Worm (Caenorhabditis elegans): ENCODE results near the gene K09E4.4.
"Not testable (repeated sequence)": the region's sequence is repeated elsewhere in the genome, so short reads cannot be mapped to it uniquely, and the experiment has no call there.

The K09E4.4 gene

DNA sequence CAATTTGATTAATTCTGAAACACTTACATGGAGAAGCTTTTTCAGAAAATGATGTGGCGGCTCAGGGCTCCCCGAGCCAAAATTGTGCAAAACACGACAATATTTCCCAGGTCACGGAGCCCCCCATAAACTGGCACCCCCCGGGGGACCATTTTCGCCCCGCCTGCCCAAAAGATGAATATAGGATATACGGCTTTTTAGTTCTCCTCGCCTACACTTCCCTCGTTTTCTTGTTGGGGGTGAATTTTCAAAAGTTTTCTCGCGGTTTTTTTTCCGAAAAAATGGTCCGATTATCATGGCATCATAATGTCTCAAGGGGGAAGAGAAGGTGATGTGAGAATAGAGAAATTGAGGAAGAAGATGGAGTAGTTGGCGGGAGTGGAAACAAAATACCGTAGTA lies at the start of gene K09E4.4:
Gene K09E4.4 (minus strand): TSS at position 101 of the 400 bp plus-strand sequence.
- no peak for TF ChIP-seq W03F9.2 (tag; optimal IDR thresholded peaks at IDR 0.05)
- TF ChIP-seq him-1 (tag; optimal IDR thresholded peaks at IDR 0.05): no peak
- no peak for TF ChIP-seq dao-5 (tag; optimal IDR thresholded peaks at IDR 0.05)

DNA sequence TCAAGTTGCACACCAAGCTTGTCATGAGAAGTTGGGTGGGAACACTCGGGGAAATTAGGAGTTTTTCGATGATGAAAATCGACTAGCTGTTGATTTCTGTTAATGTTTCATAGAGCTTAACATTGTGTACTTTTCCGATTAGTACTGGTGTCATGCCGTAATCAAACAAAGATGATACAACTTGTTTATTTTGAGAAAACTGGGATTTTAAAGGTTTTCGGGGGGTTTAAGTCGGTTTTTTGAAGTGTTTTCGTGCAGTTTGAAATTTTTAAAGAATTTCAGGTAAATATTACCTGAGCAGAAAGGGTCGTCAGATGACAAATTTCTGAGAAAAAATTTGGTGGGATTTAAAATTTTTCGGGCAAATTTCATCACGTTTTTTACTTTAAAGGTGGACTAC lies 49.6 kb upstream of the K09E4.4 start, which contains the start of gene eat-2:
Gene eat-2 (minus strand): TSS at position 101 of the 400 bp plus-strand sequence.
- TF ChIP-seq him-1 (tag; optimal IDR thresholded peaks at IDR 0.05) (no peak), W03F9.2 (tag; optimal IDR thresholded peaks at IDR 0.05) (no peak), dao-5 (tag; optimal IDR thresholded peaks at IDR 0.05) (no peak)

DNA sequence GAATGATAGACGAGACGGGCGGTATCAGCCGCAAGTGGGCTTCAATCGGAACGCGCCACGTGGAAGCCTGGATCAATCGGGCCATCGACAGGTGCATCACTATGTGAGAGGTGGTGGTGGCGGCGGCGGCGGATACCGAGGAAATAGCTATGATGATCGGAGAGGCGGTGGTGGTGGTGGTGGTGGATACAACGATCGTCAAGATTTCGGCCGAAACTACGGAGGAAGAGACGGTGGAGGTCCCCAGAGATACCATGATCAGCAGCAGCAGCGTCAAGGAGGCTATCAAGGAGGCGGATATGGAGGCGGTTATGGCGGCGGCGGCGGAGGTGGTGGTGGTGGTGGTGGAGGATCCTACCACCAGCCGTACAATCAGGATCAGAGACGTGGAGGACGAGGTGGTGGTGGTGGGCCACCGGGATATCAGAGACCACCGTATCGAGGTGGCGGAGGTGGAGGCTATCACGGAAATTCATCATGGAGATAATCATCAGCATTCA lies 43.5 kb upstream of the K09E4.4 start:
- TF ChIP-seq W03F9.2 (tag; optimal IDR thresholded peaks at IDR 0.05) (no peak), dao-5 (tag; optimal IDR thresholded peaks at IDR 0.05) (no peak), him-1 (tag; optimal IDR thresholded peaks at IDR 0.05) (no peak)

DNA sequence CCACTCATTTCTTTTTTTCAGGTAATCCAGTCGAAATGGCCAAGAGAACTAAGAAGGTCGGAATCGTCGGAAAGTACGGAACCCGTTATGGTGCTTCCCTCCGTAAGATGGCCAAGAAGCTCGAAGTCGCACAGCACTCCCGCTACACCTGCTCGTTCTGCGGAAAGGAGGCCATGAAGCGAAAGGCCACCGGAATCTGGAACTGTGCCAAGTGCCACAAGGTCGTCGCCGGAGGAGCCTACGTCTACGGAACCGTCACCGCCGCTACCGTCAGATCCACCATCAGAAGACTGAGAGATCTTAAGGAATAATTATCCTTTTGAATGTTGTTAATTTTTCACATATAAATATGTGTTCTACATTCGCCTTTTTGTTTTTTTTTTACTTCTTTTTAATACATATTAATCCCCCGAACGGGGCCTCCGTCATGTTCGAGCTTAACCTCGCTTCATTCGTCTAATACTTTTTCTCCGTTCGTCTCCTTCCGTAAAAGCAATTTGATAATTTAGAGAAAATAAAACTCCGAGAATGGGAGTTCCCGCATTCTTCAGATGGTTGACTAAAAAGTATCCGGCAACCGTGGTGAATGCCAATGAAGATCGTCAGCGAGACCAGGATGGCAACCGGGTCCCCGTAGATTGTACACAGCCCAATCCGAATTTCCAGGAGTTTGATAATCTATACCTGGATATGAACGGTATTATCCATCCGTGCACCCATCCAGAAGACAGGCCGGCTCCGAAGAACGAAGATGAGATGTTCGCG lies 33.5 kb upstream of the K09E4.4 start, which contains the start of the genes rpl-43 and xrn-2:
Gene rpl-43 (plus strand): TSS at position 36 of the 765 bp plus-strand sequence.
Gene xrn-2 (plus strand): TSS at position 510 of the 765 bp plus-strand sequence.
- TF ChIP-seq W03F9.2 (tag; optimal IDR thresholded peaks at IDR 0.05) (no peak), dao-5 (tag; optimal IDR thresholded peaks at IDR 0.05) (peak; percentile 17), him-1 (tag; optimal IDR thresholded peaks at IDR 0.05) (no peak)

DNA sequence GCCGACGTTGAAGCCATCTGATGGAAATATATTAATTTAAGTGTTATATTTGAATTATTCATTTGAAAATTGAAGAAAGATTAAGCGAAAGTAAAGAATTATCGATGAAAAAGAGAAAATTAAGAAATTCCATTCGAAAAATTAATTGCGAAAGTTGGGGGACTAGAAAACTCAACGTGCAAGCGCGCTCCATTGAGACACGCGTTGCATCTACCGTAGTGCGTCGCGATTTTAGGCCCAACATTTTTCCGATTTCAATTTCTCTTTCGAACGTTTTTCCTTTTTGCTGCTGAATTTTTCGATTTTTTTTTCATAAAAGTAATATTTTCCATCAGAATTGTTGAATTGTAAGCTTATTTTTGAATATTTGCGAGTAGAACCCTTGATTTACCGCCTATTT lies 32.4 kb upstream of the K09E4.4 start, which contains the start of gene Y48B6A.1:
Gene Y48B6A.1 (minus strand): TSS at position 17 of the 400 bp plus-strand sequence.
- peak; percentile 97 for TF ChIP-seq W03F9.2 (tag; optimal IDR thresholded peaks at IDR 0.05)
- TF ChIP-seq dao-5 (tag; optimal IDR thresholded peaks at IDR 0.05): no peak
- TF ChIP-seq him-1 (tag; optimal IDR thresholded peaks at IDR 0.05): peak; percentile 75

DNA sequence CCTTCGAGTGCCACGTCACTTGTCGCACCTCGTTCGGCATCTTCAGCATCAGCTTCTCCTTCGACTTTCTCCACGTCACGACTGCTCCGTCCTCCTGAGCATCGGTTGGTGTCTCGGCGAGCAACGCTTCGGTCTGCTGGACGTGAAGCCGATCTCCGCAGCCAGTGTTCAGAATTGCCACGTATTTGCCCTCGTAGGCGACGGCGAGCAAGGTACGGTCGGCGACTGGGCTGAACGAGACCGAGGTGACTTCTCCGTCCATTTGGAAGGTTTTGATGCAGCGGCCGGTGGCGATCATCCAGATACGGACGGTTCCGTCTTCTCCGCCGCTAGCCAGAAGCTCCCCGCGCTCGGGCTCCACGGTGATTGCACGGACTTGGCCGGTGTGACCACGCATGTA lies 30.3 kb upstream of the K09E4.4 start:
- TF ChIP-seq W03F9.2 (tag; optimal IDR thresholded peaks at IDR 0.05): no peak
- TF ChIP-seq him-1 (tag; optimal IDR thresholded peaks at IDR 0.05): no peak
- TF ChIP-seq dao-5 (tag; optimal IDR thresholded peaks at IDR 0.05): no peak

DNA sequence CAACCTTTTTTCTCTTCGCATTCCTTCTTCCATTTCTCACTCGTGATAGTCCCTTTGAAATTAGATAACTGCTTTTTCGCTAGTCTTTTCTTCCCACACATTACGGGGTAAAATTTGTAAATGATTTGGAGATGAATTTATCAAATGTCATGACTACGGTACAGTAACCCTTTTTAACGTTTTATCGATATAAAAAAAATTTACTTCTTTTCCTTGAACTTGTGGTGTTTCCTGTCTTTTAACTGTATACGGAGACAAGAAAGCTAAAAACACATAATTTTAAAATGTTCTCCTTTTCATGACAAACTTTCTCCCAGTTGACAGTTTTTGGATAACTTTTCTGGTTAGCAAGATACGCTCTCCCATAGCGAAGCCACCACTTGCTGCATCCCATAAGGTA lies 28.1 kb upstream of the K09E4.4 start, which contains the start of gene W03H9.1:
Gene W03H9.1 (minus strand): TSS at position 101 of the 400 bp plus-strand sequence.
- TF ChIP-seq him-1 (tag; optimal IDR thresholded peaks at IDR 0.05) (no peak), dao-5 (tag; optimal IDR thresholded peaks at IDR 0.05) (no peak), W03F9.2 (tag; optimal IDR thresholded peaks at IDR 0.05) (no peak)

DNA sequence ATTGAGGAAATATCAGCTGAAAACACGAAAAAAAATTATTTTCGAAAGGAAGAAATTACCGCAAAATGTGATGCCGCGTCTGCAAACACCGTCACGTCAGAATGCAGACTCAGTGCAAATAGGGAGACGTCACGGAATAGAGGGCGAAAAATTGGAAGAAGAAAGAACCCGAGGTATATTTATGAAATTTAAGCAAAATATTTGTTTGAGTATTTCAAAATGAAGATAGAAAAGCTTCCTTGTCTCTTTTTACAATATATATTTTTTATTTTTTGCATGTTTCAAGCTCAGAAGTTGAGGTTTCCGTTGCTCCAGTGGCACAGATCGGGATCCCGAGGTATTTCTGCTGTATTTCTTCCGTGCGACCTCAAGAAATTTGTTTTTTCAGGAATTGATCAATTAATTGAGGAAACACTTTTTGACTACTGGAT lies 21.9 kb upstream of the K09E4.4 start, which contains the start of gene W03H9.2:
Gene W03H9.2 (minus strand): TSS at position 32 of the 431 bp plus-strand sequence.
- TF ChIP-seq W03F9.2 (tag; optimal IDR thresholded peaks at IDR 0.05): peak; percentile 27
- TF ChIP-seq dao-5 (tag; optimal IDR thresholded peaks at IDR 0.05): no peak
- no peak for TF ChIP-seq him-1 (tag; optimal IDR thresholded peaks at IDR 0.05)

DNA sequence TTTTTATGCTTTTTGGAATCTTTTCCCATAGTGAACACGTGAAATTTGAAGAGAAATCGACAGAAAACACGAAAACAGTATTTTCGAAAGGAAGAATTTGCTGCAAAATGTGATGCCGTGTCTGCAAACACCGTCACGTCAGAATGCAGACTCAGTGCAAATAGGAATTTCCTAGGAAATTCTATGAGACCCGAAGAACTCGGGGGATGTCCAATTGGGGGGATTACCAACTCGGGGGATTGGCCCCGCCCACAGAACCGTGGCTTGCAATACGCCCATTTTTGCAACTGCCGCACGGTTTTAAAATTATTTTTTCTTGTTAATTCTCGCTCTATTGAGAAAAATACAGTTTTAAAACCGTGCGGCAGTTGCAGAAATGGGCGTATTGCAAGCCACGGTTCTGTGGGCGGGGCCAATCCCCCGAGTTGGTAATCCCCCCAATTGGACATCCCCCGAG lies 20.2 kb upstream of the K09E4.4 start, which contains the start of gene cacn-1:
Gene cacn-1 (minus strand): TSS at position 51 of the 457 bp plus-strand sequence.
- TF ChIP-seq him-1, dao-5, W03F9.2 (tag; optimal IDR thresholded peaks at IDR 0.05): not testable (repeated sequence)

DNA sequence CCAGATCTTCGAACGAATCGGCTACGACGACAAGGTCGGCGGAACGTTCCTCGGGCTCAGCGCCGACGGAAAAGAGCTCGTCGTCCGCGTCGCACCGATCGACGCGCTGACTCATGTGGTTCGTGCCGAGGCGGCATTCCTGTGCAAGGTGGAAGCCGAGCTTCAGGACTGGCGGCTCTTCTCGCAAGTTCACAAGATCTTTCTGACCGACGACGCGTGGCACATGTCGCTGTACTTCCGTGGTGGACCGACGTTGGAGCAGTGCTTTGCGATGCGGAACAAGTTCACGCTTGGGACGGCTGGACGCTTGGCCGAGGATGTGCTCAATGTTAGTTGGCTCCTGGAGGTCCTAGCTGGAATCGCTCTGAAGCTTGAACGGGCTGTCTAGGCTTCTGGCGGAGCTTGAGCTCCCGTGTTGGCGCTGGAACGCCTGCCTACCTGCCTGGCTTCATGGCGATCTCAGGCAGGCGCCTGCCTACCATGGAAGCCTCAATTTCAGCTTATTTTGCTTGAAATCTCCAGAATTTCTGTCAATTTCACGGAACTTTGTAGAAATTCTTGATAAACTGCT lies 17.0 kb upstream of the K09E4.4 start:
- TF ChIP-seq dao-5 (tag; optimal IDR thresholded peaks at IDR 0.05) (no peak), W03F9.2 (tag; optimal IDR thresholded peaks at IDR 0.05) (no peak), him-1 (tag; optimal IDR thresholded peaks at IDR 0.05) (no peak)

DNA sequence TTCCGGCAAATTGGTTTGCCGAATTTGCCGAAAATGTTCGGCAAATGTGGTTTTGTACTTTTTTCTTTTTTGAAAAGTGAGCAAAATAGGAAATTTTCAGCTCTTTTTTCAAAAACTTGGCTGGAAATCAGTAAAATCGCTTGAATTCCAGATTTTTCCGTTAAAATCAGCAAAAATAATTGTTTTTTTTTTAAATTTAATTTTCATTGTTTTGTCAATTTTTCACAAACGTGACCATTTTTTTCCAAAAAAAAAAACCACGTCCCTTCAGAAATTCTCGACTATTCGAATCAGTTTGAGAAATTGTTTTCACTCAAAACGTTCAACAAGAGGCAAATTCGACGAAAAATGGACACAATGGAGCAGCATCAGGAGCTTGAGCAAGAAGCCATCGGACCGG lies 15.6 kb upstream of the K09E4.4 start, which contains the start of gene K09E4.1:
Gene K09E4.1 (plus strand): TSS at position 301 of the 400 bp plus-strand sequence.
- TF ChIP-seq him-1 (tag; optimal IDR thresholded peaks at IDR 0.05) (no peak), W03F9.2 (tag; optimal IDR thresholded peaks at IDR 0.05) (no peak), dao-5 (tag; optimal IDR thresholded peaks at IDR 0.05) (no peak)

DNA sequence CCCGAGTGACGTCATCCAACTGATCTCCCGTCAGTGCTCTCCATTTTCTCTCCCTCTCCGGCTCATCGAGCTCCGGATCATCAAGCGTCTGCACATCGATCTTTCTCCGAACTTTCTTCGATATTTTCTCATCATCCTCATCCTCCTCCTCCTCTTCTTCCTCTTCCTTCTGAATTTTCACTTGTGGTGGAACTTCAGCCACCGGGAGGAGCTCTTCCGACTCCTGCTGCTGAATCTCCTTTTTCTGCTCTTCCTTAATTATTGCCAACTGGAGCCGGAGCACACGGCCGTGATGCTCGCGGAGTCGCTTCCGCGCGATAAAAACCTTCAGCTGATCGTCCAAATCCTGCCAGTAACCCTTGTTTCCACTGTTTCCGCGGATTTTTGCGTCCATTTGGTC lies 14.3 kb upstream of the K09E4.4 start:
- TF ChIP-seq W03F9.2 (tag; optimal IDR thresholded peaks at IDR 0.05) (no peak), dao-5 (tag; optimal IDR thresholded peaks at IDR 0.05) (no peak), him-1 (tag; optimal IDR thresholded peaks at IDR 0.05) (no peak)

DNA sequence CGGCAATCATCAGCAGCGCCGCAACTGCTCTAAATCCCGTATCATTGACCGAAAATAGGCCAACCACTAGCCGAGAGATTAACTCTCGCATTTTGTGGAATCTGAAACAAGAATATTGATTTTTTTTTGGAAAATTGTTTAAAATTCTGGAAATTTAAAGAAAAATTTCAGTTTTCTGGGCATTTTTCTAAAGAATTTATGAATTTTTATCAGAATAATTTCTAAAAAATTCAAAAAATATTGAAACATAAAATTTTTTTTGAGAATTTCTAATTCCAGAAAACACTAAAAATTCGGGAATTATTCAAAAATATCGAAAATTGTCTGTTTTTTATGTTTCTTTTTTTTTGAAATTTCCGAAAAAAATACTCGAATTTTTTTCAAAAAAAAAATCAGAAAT lies 10.8 kb upstream of the K09E4.4 start, which contains the start of gene algn-3:
Gene algn-3 (minus strand): TSS at position 101 of the 400 bp plus-strand sequence.
- TF ChIP-seq W03F9.2 (tag; optimal IDR thresholded peaks at IDR 0.05) (no peak), him-1 (tag; optimal IDR thresholded peaks at IDR 0.05) (no peak), dao-5 (tag; optimal IDR thresholded peaks at IDR 0.05) (no peak)
